Worm (Caenorhabditis elegans) whole organism, young adult: Measurements from ENCODE around the gene F57B9.3.

Experiments used
- ceh-27 ChIP-seq: fragments of 200-800 bp; sonication (Bioruptor generic); optimal IDR thresholded peaks from 2 replicates; lab custom pipeline; 2018; ENCODE audit warnings: mild to moderate bottlenecking, missing genetic modification characterization, moderate library complexity, missing compliant biosample characterization
- dox-1 ChIP-seq: fragments of 200-800 bp; sonication (Bioruptor generic); IDR thresholded peaks from 2 replicates; pipeline ENCODE4 v1.3.6; 2022; ENCODE audit warnings: missing genetic modification reagents, missing genetic modification characterization, missing compliant biosample characterization
- dpl-1 ChIP-seq: fragments of 150-350 bp; optimal IDR thresholded peaks from 2 replicates; lab custom pipeline; 2014; ENCODE audit warnings: missing biosample characterization, missing genetic modification reagents, missing genetic modification characterization
- let-607 ChIP-seq, 2 experiments: fragments of 200-800 bp in 1 of 2; sonication (Bioruptor generic) in 1 of 2; sonication (generic microtip) in 1 of 2; optimal IDR thresholded peaks; 2 replicates each; lab custom pipeline; 2016 to 2018; ENCODE audit warnings: mild to moderate bottlenecking in 2 of 2, missing compliant biosample characterization in 2 of 2, missing genetic modification characterization in 2 of 2, moderate library complexity in 2 of 2, missing genotype in 1 of 2
- mcd-1 ChIP-seq: fragments of 200-800 bp; sonication (Bioruptor generic); IDR thresholded peaks from 2 replicates; pipeline ENCODE4 v1.3.6; 2022; ENCODE audit warnings: missing genetic modification reagents, missing genetic modification characterization, missing compliant biosample characterization
- mel-28 ChIP-seq: sonication (generic microtip); optimal IDR thresholded peaks from 2 replicates; lab custom pipeline; 2016; ENCODE audit warnings: borderline replicate concordance, mild to moderate bottlenecking, missing genetic modification characterization, missing compliant biosample characterization
- zfh-2 ChIP-seq: fragments of 200-800 bp; sonication (Bioruptor generic); conservative IDR thresholded peaks from 2 replicates; pipeline ENCODE4 v1.3.6; 2022; ENCODE audit warnings: missing genetic modification reagents, missing genetic modification characterization, missing compliant biosample characterization

- TF ChIP-seq mel-28 (no peak), dpl-1 (no peak), zfh-2 (GFP tag; lab: Robert Waterston, UW) (no peak), dox-1 (GFP tag; lab: Robert Waterston, UW) (no peak), mcd-1 (GFP tag; lab: Robert Waterston, UW) (no peak), ceh-27 (GFP tag; lab: Kevin White, UChicago) (no peak), let-607 (tag; optimal IDR thresholded peaks at IDR 0.05; lab: Kevin White, UChicago) (no peak)
These were observed 29.5 kb downstream of the F57B9.3 start, which contains the start of gene F31E3.12 for ce11 chrIII:6969090-6969489.
